Worm (Caenorhabditis elegans): ENCODE results near the gene mon-2.
"Not testable (repeated sequence)": the region's sequence is repeated elsewhere in the genome, so short reads cannot be mapped to it uniquely, and the experiment has no call there.

Gene mon-2

DNA sequence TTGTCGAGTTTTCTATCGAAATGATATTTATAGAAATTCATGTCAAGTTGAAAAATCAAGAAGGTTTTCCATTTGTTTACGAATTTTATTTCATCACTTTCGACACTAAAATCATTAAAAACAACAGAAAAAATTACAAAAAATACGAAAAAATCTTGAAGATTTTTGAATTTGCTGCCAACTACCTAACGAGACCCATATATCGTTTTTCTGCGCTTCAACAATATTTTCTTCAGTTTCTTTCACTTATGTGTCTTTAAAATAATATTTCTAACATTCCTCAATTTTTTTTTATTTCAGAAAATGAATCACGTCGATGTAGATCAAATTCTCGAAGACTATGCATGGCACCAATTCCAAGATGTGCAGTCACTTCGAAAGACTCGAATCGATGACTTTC, 32.6 kb downstream of the mon-2 start, which contains the start of gene lin-24:
Gene lin-24 (plus strand): TSS at position 301 of the 400 bp plus-strand sequence.
- no peak for TF ChIP-seq sptf-2 (GFP tag; optimal IDR thresholded peaks at IDR 0.05)
- no peak for TF ChIP-seq lin-26 (GFP tag; IDR thresholded peaks at IDR 0.05)
- no peak for TF ChIP-seq Y79H2A.3 (GFP tag; conservative IDR thresholded peaks at IDR 0.05)
- no peak for TF ChIP-seq unc-62 (GFP tag; optimal IDR thresholded peaks at IDR 0.05)
- TF ChIP-seq lsy-27 (tag; optimal IDR thresholded peaks at IDR 0.05; ENCODE audit: borderline replicate concordance, insufficient read depth), result no peak

DNA sequence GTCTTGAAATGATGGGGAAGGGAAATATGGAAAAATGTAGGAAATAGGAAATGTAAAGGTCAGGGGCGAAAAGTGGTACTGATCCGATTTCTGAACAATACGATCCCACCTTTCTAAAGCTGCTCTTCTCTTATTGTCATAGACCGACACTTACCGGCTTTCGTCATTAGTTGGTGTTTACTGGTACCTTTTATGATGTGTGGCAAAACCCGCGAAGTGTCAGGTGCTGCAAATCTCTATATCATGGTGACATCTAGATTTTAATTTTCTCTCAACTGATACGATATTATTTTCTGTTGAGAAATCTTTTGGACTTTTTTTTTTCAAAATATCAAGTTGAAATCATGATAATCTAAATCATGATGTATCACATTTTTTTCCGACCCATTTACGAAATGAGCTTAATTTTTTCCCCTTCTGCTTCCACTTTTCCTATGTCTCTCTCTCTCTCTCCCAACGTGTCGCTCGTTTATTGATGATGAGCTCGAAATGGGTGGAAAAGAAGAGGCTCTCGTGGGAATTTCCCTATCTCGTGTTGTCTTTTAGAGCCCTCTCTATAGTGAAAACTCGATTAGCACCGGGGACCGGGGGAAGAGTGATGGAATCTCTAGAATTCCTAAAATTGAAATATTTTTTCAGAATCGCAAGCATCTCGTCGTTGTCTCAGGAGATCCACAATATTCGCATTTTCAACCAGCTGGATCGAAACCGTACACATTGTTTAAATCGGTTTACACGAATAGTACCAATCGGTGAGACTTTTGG, 34.9 kb downstream of the mon-2 start:
- no peak for TF ChIP-seq lag-1 (GFP tag; IDR thresholded peaks at IDR 0.05)
- TF ChIP-seq tbx-9 (tag; optimal IDR thresholded peaks at IDR 0.05; ENCODE audit: borderline replicate concordance), result no peak
- no peak for TF ChIP-seq F49E8.2 (tag; optimal IDR thresholded peaks at IDR 0.05; ENCODE audit: insufficient read depth)
- TF ChIP-seq snpc-4 (GFP tag; optimal IDR thresholded peaks at IDR 0.05), result peak; percentile 19
- TF ChIP-seq snpc-4 (tag; optimal IDR thresholded peaks at IDR 0.05), result peak in 2 of 4 experiments; percentile 44 to 69
- no peak for TF ChIP-seq lin-40 (tag; optimal IDR thresholded peaks at IDR 0.05)
- TF ChIP-seq snpc-1.1 (tag; optimal IDR thresholded peaks at IDR 0.05; ENCODE audit: insufficient read depth), result peak; percentile 45
- TF ChIP-seq C06A6.2 (GFP tag; conservative IDR thresholded peaks at IDR 0.05), result no peak

- TF ChIP-seq ama-1 (optimal IDR thresholded peaks at IDR 0.05) (no peak), ama-1 (GFP tag; optimal IDR thresholded peaks at IDR 0.05) (no peak), T07F8.4 (tag; optimal IDR thresholded peaks at IDR 0.05) (no peak), tbx-9 (tag; optimal IDR thresholded peaks at IDR 0.05; ENCODE audit: borderline replicate concordance) (no peak), K12H6.12 (tag; optimal IDR thresholded peaks at IDR 0.05) (no peak), Y53G8AR.9 (GFP tag; conservative IDR thresholded peaks at IDR 0.05) (no peak), F57A8.1 (GFP tag; optimal IDR thresholded peaks at IDR 0.05) (no peak), B0035.1 (tag; optimal IDR thresholded peaks at IDR 0.05) (no peak), zfh-2 (GFP tag; conservative IDR thresholded peaks at IDR 0.05) (no peak), mes-4 (tag; optimal IDR thresholded peaks at IDR 0.05) (no peak)
These were observed 37.2 kb downstream of the mon-2 start for ce11 chrIV:12133776-12134175.

DNA sequence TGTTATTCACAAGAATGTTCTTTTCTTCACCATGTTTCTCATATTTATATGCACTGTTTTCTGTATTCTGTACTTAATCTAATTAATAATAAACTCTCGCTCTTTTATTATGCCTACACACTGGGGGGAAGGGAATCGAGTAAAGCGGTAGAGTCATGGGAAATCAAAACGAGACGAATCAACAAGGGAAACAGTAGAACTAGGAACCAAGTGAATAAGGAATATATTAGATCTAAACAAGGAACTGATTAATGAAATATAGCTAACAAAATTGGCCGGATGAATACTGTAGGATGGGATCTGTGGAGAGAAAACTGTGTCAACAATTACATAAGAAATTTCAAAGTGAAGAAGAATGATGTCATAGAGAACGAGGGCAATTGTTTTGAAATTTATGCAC, 38.4 kb downstream of the mon-2 start:
- TF ChIP-seq ccch-3 (GFP tag; optimal IDR thresholded peaks at IDR 0.05) (no peak), K11D2.4 (GFP tag; IDR thresholded peaks at IDR 0.05) (no peak), hrde-1 (tag; optimal IDR thresholded peaks at IDR 0.05; ENCODE audit: borderline replicate concordance) (peak; percentile 23), him-1 (tag; optimal IDR thresholded peaks at IDR 0.05) (peak; percentile 99), ztf-18 (tag; optimal IDR thresholded peaks at IDR 0.05) (no peak), lsl-1 (GFP tag; optimal IDR thresholded peaks at IDR 0.05) (peak; percentile 1)

DNA sequence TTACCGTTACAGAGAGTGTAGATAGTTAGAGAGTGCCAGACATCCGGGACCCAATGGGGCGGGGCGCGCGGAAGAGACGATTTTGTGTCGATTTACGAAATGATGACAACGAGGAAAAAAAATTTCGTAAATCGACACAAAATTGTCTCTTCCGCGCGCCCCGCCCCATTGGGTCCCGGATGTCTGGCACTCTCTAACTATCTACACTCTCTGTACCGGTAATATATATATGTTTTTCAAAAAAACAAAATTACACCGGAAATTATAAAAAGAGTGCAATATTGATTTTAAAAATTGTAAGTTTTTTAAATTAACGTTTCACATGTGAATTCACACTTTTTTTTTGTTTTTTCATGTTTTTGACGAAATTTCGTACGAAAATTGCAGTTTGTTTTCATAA, 41.5 kb downstream of the mon-2 start, which contains the start of gene B0001.4:
Gene B0001.4 (minus strand): TSS at position 101 of the 400 bp plus-strand sequence.
- TF ChIP-seq F57A8.1 (GFP tag; optimal IDR thresholded peaks at IDR 0.05); snpc-4 (GFP tag; optimal IDR thresholded peaks at IDR 0.05); snpc-4 (tag; optimal IDR thresholded peaks at IDR 0.05); nfya-1 (tag; optimal IDR thresholded peaks at IDR 0.05; ENCODE audit: borderline replicate concordance, insufficient read depth): not testable (repeated sequence)
